Worm (Caenorhabditis elegans): ENCODE data around the gene pqn-37.

Gene pqn-37

ce11 chrX:3245812-3246211 is 4.5 kb downstream of the pqn-37 start, which contains the start of gene F40F4.7:
F40F4.7 (minus strand) TSS chrX:3245933.
- peak; percentile 38 for TF ChIP-seq jun-1 (tag; optimal IDR thresholded peaks at IDR 0.05)
- TF ChIP-seq sea-2 (GFP tag; optimal IDR thresholded peaks at IDR 0.05) = no peak
- no peak for TF ChIP-seq nhr-11 (tag; optimal IDR thresholded peaks at IDR 0.05)
- TF ChIP-seq fkh-10 (GFP tag; optimal IDR thresholded peaks at IDR 0.05) = no peak
- no peak for TF ChIP-seq nhr-12 (tag; optimal IDR thresholded peaks at IDR 0.05)
- TF ChIP-seq nhr-43 (tag; optimal IDR thresholded peaks at IDR 0.05; ENCODE audit: poor library complexity, severe bottlenecking) = no peak
- no peak for TF ChIP-seq tbx-2 (tag; optimal IDR thresholded peaks at IDR 0.05)
- TF ChIP-seq fos-1 (tag; optimal IDR thresholded peaks at IDR 0.05) = no peak
- no peak for TF ChIP-seq nhr-237 (tag; optimal IDR thresholded peaks at IDR 0.05)
- no peak for TF ChIP-seq ama-1 (optimal IDR thresholded peaks at IDR 0.05)
- no peak for TF ChIP-seq ceh-16 (tag; optimal IDR thresholded peaks at IDR 0.05)
- no peak for TF ChIP-seq mdl-1 (tag; optimal IDR thresholded peaks at IDR 0.05)
- no peak for TF ChIP-seq eor-1 (tag; optimal IDR thresholded peaks at IDR 0.05)
- no peak for TF ChIP-seq R02D3.7 (tag; optimal IDR thresholded peaks at IDR 0.05)
- TF ChIP-seq elt-3 (tag; optimal IDR thresholded peaks at IDR 0.05) = no peak
- no peak for TF ChIP-seq egl-27 (tag; optimal IDR thresholded peaks at IDR 0.05)
- no peak for TF ChIP-seq skn-1 (tag; optimal IDR thresholded peaks at IDR 0.05)
- TF ChIP-seq elt-2 (tag; optimal IDR thresholded peaks at IDR 0.05) = peak; percentile 59
- TF ChIP-seq nhr-23 (tag; optimal IDR thresholded peaks at IDR 0.05) = peak; percentile 49
- no peak for TF ChIP-seq ztf-11 (tag; optimal IDR thresholded peaks at IDR 0.05)
- no peak for TF ChIP-seq nhr-28 (tag; optimal IDR thresholded peaks at IDR 0.05)
- TF ChIP-seq nhr-76 (tag; optimal IDR thresholded peaks at IDR 0.05) = no peak
- no peak for TF ChIP-seq daf-12 (tag; optimal IDR thresholded peaks at IDR 0.05)
- no peak for TF ChIP-seq lsy-12 (tag; optimal IDR thresholded peaks at IDR 0.05)
- TF ChIP-seq nfya-1 (tag; optimal IDR thresholded peaks at IDR 0.05; ENCODE audit: insufficient read depth) = no peak
- TF ChIP-seq pha-4 (tag; optimal IDR thresholded peaks at IDR 0.05) = peak; percentile 93
- no peak for TF ChIP-seq unc-39 (tag; optimal IDR thresholded peaks at IDR 0.05)
- TF ChIP-seq lin-15B (tag; optimal IDR thresholded peaks at IDR 0.05) = peak; percentile 35
- TF ChIP-seq pqm-1 (tag; optimal IDR thresholded peaks at IDR 0.05) = peak; percentile 39
- no peak for TF ChIP-seq unc-62 (GFP tag; optimal IDR thresholded peaks at IDR 0.05)
- no peak for TF ChIP-seq elt-1 (tag; optimal IDR thresholded peaks at IDR 0.05)
- peak; percentile 74 for TF ChIP-seq egl-5 (tag; optimal IDR thresholded peaks at IDR 0.05)
- TF ChIP-seq zag-1 (tag; optimal IDR thresholded peaks at IDR 0.05) = no peak
- no peak for TF ChIP-seq nhr-67 (tag; optimal IDR thresholded peaks at IDR 0.05)
- no peak for TF ChIP-seq snpc-4 (tag; optimal IDR thresholded peaks at IDR 0.05)
- no peak for TF ChIP-seq ZK546.5 (tag; optimal IDR thresholded peaks at IDR 0.05)
- TF ChIP-seq hmg-11 (tag; optimal IDR thresholded peaks at IDR 0.05) = peak; percentile 20
- no peak for TF ChIP-seq aly-2 (tag; optimal IDR thresholded peaks at IDR 0.05)
- TF ChIP-seq lin-39 (tag; optimal IDR thresholded peaks at IDR 0.05) = peak; percentile 45
- TF ChIP-seq fkh-2 (tag; optimal IDR thresholded peaks at IDR 0.05) = no peak
- TF ChIP-seq ztf-4 (tag; optimal IDR thresholded peaks at IDR 0.05) = no peak
- peak; percentile 47 for TF ChIP-seq nhr-25 (tag; optimal IDR thresholded peaks at IDR 0.05)
- TF ChIP-seq ceh-82 (tag; optimal IDR thresholded peaks at IDR 0.05) = no peak
- no peak for TF ChIP-seq mml-1 (tag; optimal IDR thresholded peaks at IDR 0.05)
- TF ChIP-seq nhr-77 (tag; optimal IDR thresholded peaks at IDR 0.05) = no peak
- TF ChIP-seq ceh-9 (tag; optimal IDR thresholded peaks at IDR 0.05) = no peak
- TF ChIP-seq ceh-28 (tag; optimal IDR thresholded peaks at IDR 0.05) = no peak

- peak; percentile 23 for TF ChIP-seq pqm-1 (tag; optimal IDR thresholded peaks at IDR 0.05)
- no peak for TF ChIP-seq lin-39 (tag; optimal IDR thresholded peaks at IDR 0.05)
- peak; percentile 65 for TF ChIP-seq elt-2 (tag; optimal IDR thresholded peaks at IDR 0.05)
- no peak for TF ChIP-seq fkh-10 (GFP tag; optimal IDR thresholded peaks at IDR 0.05)
These were observed 5.9 kb downstream of the pqn-37 start for ce11 chrX:3244402-3244801.

Measured in whole organism, L3 larva.